Fruit fly (Drosophila melanogaster) whole organism, embryonic: ENCODE data around the gene Nulp1.

ENCODE experiments used
- Adf1 ChIP-seq: fragments of 200-800 bp; sonication (Bioruptor generic); IDR thresholded peaks from 2 replicates; pipeline ENCODE4 v1.3.6; 2022; ENCODE audit warnings: missing biosample characterization, missing genetic modification characterization
- BtbVII ChIP-seq: fragments of 200-800 bp; sonication (Bioruptor generic); optimal IDR thresholded peaks from 3 replicates; lab custom pipeline; 2017; ENCODE audit warnings: missing biosample characterization, mild to moderate bottlenecking, missing genetic modification characterization
- CG10267 ChIP-seq: fragments of 200-800 bp; sonication (Bioruptor generic); optimal IDR thresholded peaks from 2 replicates; lab custom pipeline; 2018; ENCODE audit warnings: missing biosample characterization, mild to moderate bottlenecking, missing genetic modification characterization, moderate library complexity
- CG10366 ChIP-seq: fragments of 200-800 bp; sonication (Bioruptor generic); IDR thresholded peaks from 2 replicates; pipeline ENCODE4 v1.3.6; 2022; ENCODE audit warnings: missing biosample characterization, missing genetic modification characterization
- CG10431 ChIP-seq: fragments of 200-800 bp; sonication (Bioruptor generic); optimal IDR thresholded peaks from 3 replicates; lab custom pipeline; 2018; ENCODE audit warnings: missing biosample characterization, mild to moderate bottlenecking, missing genetic modification characterization
- CG10543 ChIP-seq: fragments of 200-800 bp; sonication (Bioruptor generic); optimal IDR thresholded peaks from 3 replicates; lab custom pipeline; 2017; ENCODE audit warnings: missing biosample characterization, mild to moderate bottlenecking, missing genetic modification characterization, moderate library complexity
- CG11695 ChIP-seq: fragments of 200-800 bp; sonication (Bioruptor generic); IDR thresholded peaks from 3 replicates; pipeline ENCODE4 v1.3.6; 2022; ENCODE audit warnings: missing biosample characterization, missing genetic modification characterization
- CG11723 ChIP-seq: fragments of 200-800 bp; sonication (Bioruptor generic); optimal IDR thresholded peaks from 2 replicates; lab custom pipeline; 2017; ENCODE audit warnings: missing biosample characterization, mild to moderate bottlenecking, missing genetic modification characterization
- CG12155 ChIP-seq: fragments of 200-800 bp; sonication (Bioruptor generic); optimal IDR thresholded peaks from 3 replicates; lab custom pipeline; 2016; ENCODE audit warnings: missing biosample characterization, missing genetic modification characterization
- CG1233 ChIP-seq: fragments of 200-800 bp; sonication (Bioruptor generic); optimal IDR thresholded peaks from 4 replicates; lab custom pipeline; 2018; ENCODE audit warnings: missing biosample characterization, mild to moderate bottlenecking, missing genetic modification characterization
- CG12769 ChIP-seq: fragments of 200-800 bp; sonication (Bioruptor generic); optimal IDR thresholded peaks from 2 replicates; lab custom pipeline; 2019; ENCODE audit warnings: missing biosample characterization, mild to moderate bottlenecking, missing genetic modification characterization, moderate library complexity
- CG13123 ChIP-seq: fragments of 200-800 bp; sonication (Bioruptor generic); optimal IDR thresholded peaks from 2 replicates; lab custom pipeline; 2016; ENCODE audit warnings: missing biosample characterization, missing genetic modification characterization
- CG13894 ChIP-seq: fragments of 200-800 bp; sonication (Bioruptor generic); optimal IDR thresholded peaks from 3 replicates; lab custom pipeline; 2018; ENCODE audit warnings: missing biosample characterization, mild to moderate bottlenecking, missing genetic modification characterization, moderate library complexity
- CG15514 ChIP-seq: fragments of 200-800 bp; sonication (Bioruptor generic); optimal IDR thresholded peaks from 3 replicates; lab custom pipeline; 2017; ENCODE audit warnings: missing biosample characterization, missing genetic modification characterization, mild to moderate bottlenecking, moderate library complexity, missing genetic modification reagents
- CG15601 ChIP-seq: fragments of 200-800 bp; sonication (Bioruptor generic); optimal IDR thresholded peaks from 3 replicates; lab custom pipeline; 2019; ENCODE audit warnings: missing biosample characterization, mild to moderate bottlenecking, missing genetic modification characterization, moderate library complexity
- CG16815 ChIP-seq: fragments of 200-800 bp; sonication (Bioruptor generic); optimal IDR thresholded peaks from 3 replicates; lab custom pipeline; 2017; ENCODE audit warnings: missing biosample characterization, mild to moderate bottlenecking, missing genetic modification characterization
- CG17186 ChIP-seq: fragments of 200-800 bp; sonication (Bioruptor generic); optimal IDR thresholded peaks from 3 replicates; lab custom pipeline; 2017; ENCODE audit warnings: missing biosample characterization, missing genetic modification reagents, missing genetic modification characterization
- CG17361 ChIP-seq: fragments of 200-800 bp; sonication (Bioruptor generic); IDR thresholded peaks from 3 replicates; pipeline ENCODE4 v1.3.6; 2022; ENCODE audit warnings: missing biosample characterization, missing genetic modification characterization
- CG17568 ChIP-seq: fragments of 200-800 bp; sonication (Bioruptor generic); optimal IDR thresholded peaks from 2 replicates; lab custom pipeline; 2018; ENCODE audit warnings: missing biosample characterization, mild to moderate bottlenecking, missing genetic modification characterization, moderate library complexity
- CG1792 ChIP-seq: fragments of 200-800 bp; sonication (Bioruptor generic); optimal IDR thresholded peaks from 2 replicates; lab custom pipeline; 2016; ENCODE audit warnings: missing biosample characterization, missing genetic modification characterization
- CG18599 ChIP-seq: fragments of 200-800 bp; sonication (Bioruptor generic); optimal IDR thresholded peaks from 3 replicates; lab custom pipeline; 2017; ENCODE audit warnings: missing biosample characterization, missing genetic modification characterization, mild to moderate bottlenecking, moderate library complexity, missing genetic modification reagents
- CG34422 ChIP-seq: fragments of 200-800 bp; sonication (Bioruptor generic); IDR thresholded peaks from 3 replicates; pipeline ENCODE4 v1.3.6; 2022; ENCODE audit warnings: missing biosample characterization, missing genetic modification characterization
- CG6689 ChIP-seq: fragments of 200-800 bp; sonication (Bioruptor generic); IDR thresholded peaks from 2 replicates; pipeline ENCODE4 v1.3.6; 2022; ENCODE audit warnings: missing biosample characterization, missing genetic modification characterization
- CG6854 ChIP-seq: fragments of 200-800 bp; sonication (Bioruptor generic); optimal IDR thresholded peaks from 3 replicates; lab custom pipeline; 2017; ENCODE audit warnings: missing biosample characterization, mild to moderate bottlenecking, missing genetic modification characterization
- CG8281 ChIP-seq: fragments of 200-800 bp; sonication (Bioruptor generic); optimal IDR thresholded peaks from 2 replicates; lab custom pipeline; 2018; ENCODE audit warnings: missing biosample characterization, mild to moderate bottlenecking, missing genetic modification characterization, moderate library complexity
- Deaf1 ChIP-seq: fragments of 200-800 bp; optimal IDR thresholded peaks from 3 replicates; lab custom pipeline; 2019; ENCODE audit warnings: missing biosample characterization, mild to moderate bottlenecking, missing genetic modification characterization, moderate library complexity
- Ets65A ChIP-seq: fragments of 200-800 bp; sonication (Bioruptor generic); peaks from one replicate; lab custom pipeline; 2016; ENCODE audit warnings: missing biosample characterization, missing genetic modification characterization
- Mrtf ChIP-seq: fragments of 200-800 bp; sonication (Bioruptor generic); IDR thresholded peaks from 3 replicates; pipeline ENCODE4 v1.3.6; 2022; ENCODE audit warnings: missing biosample characterization, missing genetic modification characterization
- Nf-YC ChIP-seq: fragments of 200-800 bp; optimal IDR thresholded peaks from 3 replicates; lab custom pipeline; 2019; ENCODE audit warnings: missing biosample characterization, mild to moderate bottlenecking, missing genetic modification characterization, moderate library complexity
- NfI ChIP-seq: fragments of 200-800 bp; sonication (Bioruptor generic); optimal IDR thresholded peaks from 3 replicates; lab custom pipeline; 2018; ENCODE audit warnings: missing biosample characterization, mild to moderate bottlenecking, missing genetic modification characterization, moderate library complexity
- Oli ChIP-seq: fragments of 200-800 bp; sonication (Bioruptor generic); optimal IDR thresholded peaks from 2 replicates; lab custom pipeline; 2018; ENCODE audit warnings: missing biosample characterization, mild to moderate bottlenecking, missing genetic modification characterization, moderate library complexity
- Sox102F ChIP-seq: fragments of 200-800 bp; sonication (Bioruptor generic); optimal IDR thresholded peaks from 2 replicates; lab custom pipeline; 2018; ENCODE audit warnings: missing biosample characterization, mild to moderate bottlenecking, missing genetic modification characterization, moderate library complexity
- Stat92E ChIP-seq, 3 experiments: fragments of >200 bp in 2 of 3; fragments of 200-800 bp in 1 of 3; sonication (Bioruptor generic) in 1 of 3; optimal IDR thresholded peaks; 2 replicates each; lab custom pipeline; 2017 to 2019; ENCODE audit warnings: missing biosample characterization in 3 of 3, missing genetic modification characterization in 3 of 3, mild to moderate bottlenecking in 1 of 3, moderate library complexity in 1 of 3
- ac ChIP-seq: fragments of 200-800 bp; sonication (Bioruptor generic); optimal IDR thresholded peaks from 3 replicates; lab custom pipeline; 2017; ENCODE audit warnings: missing biosample characterization, mild to moderate bottlenecking, missing genetic modification characterization
- caup ChIP-seq: fragments of 200-800 bp; sonication (Bioruptor generic); optimal IDR thresholded peaks from 3 replicates; lab custom pipeline; 2017; ENCODE audit warnings: missing biosample characterization, mild to moderate bottlenecking, missing genetic modification characterization, moderate library complexity; ENCODE audit not compliant: severe bottlenecking
- corto ChIP-seq: fragments of 200-800 bp; sonication (Bioruptor generic); optimal IDR thresholded peaks from 2 replicates; lab custom pipeline; 2016; ENCODE audit warnings: missing biosample characterization, mild to moderate bottlenecking, missing genetic modification characterization, moderate library complexity
- dimm ChIP-seq: fragments of 200-800 bp; sonication (Bioruptor generic); IDR thresholded peaks from 2 replicates; pipeline ENCODE4 v1.3.6; 2022; ENCODE audit warnings: missing biosample characterization, missing genetic modification characterization
- eve ChIP-seq, 2 experiments: fragments of >200 bp; optimal IDR thresholded peaks; 2 replicates each; lab custom pipeline; 2017; ENCODE audit warnings: missing biosample characterization in 2 of 2, missing genetic modification characterization in 2 of 2
- ind ChIP-seq: fragments of 200-800 bp; sonication (Bioruptor generic); optimal IDR thresholded peaks from 3 replicates; lab custom pipeline; 2016; ENCODE audit warnings: missing biosample characterization, missing genetic modification characterization
- nerfin-1 ChIP-seq: fragments of 200-800 bp; sonication (Bioruptor generic); optimal IDR thresholded peaks from 3 replicates; lab custom pipeline; 2019; ENCODE audit warnings: missing biosample characterization, mild to moderate bottlenecking, missing genetic modification characterization, moderate library complexity
- nerfin-2 ChIP-seq: fragments of 200-800 bp; sonication (Bioruptor generic); IDR thresholded peaks from 2 replicates; pipeline ENCODE4 v1.3.6; 2022; ENCODE audit warnings: missing biosample characterization, missing genetic modification characterization; ENCODE audit not compliant: partially characterized antibody
- rib ChIP-seq: fragments of 200-800 bp; sonication (Bioruptor generic); IDR thresholded peaks from 2 replicates; pipeline ENCODE4 v1.3.6; 2022; ENCODE audit warnings: missing biosample characterization, missing genetic modification characterization
- sens ChIP-seq: fragments of 200-800 bp; sonication (Bioruptor generic); peaks from one replicate; lab custom pipeline; 2016; ENCODE audit warnings: missing biosample characterization, missing genetic modification characterization
- sisA ChIP-seq: fragments of 200-800 bp; sonication (Bioruptor generic); IDR thresholded peaks from 2 replicates; pipeline ENCODE4 v1.3.6; 2022; ENCODE audit warnings: missing biosample characterization, missing genetic modification characterization
- sug ChIP-seq: fragments of 200-800 bp; optimal IDR thresholded peaks from 2 replicates; lab custom pipeline; 2019; ENCODE audit warnings: missing biosample characterization, mild to moderate bottlenecking, missing genetic modification characterization, moderate library complexity
- usp ChIP-seq: fragments of >200 bp; optimal IDR thresholded peaks from 2 replicates; lab custom pipeline; 2017; ENCODE audit warnings: missing biosample characterization, missing genetic modification characterization
- vvl ChIP-seq: fragments of 200-800 bp; sonication (Bioruptor generic); IDR thresholded peaks from 2 replicates; pipeline ENCODE4 v1.3.6; 2022; ENCODE audit warnings: missing biosample characterization, missing genetic modification characterization
- wdn ChIP-seq: fragments of 200-800 bp; sonication (Bioruptor generic); IDR thresholded peaks from 2 replicates; pipeline ENCODE4 v1.3.6; 2022; ENCODE audit warnings: missing biosample characterization, missing genetic modification characterization
- z ChIP-seq: fragments of 200-800 bp; sonication (Bioruptor generic); IDR thresholded peaks from 3 replicates; pipeline ENCODE4 v1.3.6; 2022; ENCODE audit warnings: missing biosample characterization, missing genetic modification characterization
- zen2 ChIP-seq: fragments of 200-800 bp; sonication (Bioruptor generic); IDR thresholded peaks from 3 replicates; pipeline ENCODE4 v1.3.6; 2022; ENCODE audit warnings: missing biosample characterization, missing genetic modification characterization; ENCODE audit not compliant: partially characterized antibody

Nulp1 gene

DNA sequence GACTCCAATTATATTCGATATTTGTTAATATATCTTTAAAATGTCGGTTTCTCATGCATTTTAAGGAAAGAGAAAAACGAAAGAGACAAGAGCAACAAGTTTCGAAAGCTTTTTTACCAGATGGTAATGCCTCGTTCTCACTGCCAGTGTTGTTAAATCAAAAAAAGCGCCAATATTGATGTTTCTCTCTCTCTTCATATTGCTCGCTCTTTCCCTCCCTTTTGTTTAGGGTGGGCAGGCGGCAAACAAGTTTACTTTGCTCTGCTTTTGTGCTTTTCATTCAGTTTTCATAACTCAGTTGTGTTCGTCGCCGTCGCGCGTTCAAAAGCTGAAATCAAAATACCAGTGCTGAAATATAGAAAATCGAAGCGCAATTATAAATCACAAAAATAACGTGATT is 28.3 kb upstream of the Nulp1 start (continued):
- TF ChIP-seq ind (GFP tag; lab: Kevin White, UChicago): peak; percentile 5
- TF ChIP-seq CG8281: peak; percentile 28
- no peak for TF ChIP-seq CG1233
- peak; percentile 83 for TF ChIP-seq sens (GFP tag; lab: Kevin White, UChicago)
- TF ChIP-seq CG17361 (GFP tag; lab: Robert Waterston, UW): no peak
- peak; percentile 75 for TF ChIP-seq CG18599 (GFP tag; lab: Kevin White, UChicago)
- peak; percentile 44 for TF ChIP-seq Nf-YC (tag; lab: Kevin White, UChicago)
- TF ChIP-seq Deaf1: peak; percentile 52
- TF ChIP-seq CG10543 (GFP tag; lab: Kevin White, UChicago): peak; percentile 56
- no peak for TF ChIP-seq Ets65A (GFP tag; lab: Kevin White, UChicago)
- TF ChIP-seq CG10267 (tag; lab: Kevin White, UChicago): peak; percentile 67
- TF ChIP-seq CG12155 (GFP tag; lab: Kevin White, UChicago): no peak
- peak; percentile 77 for TF ChIP-seq CG17568 (GFP tag; lab: Kevin White, UChicago)
- no peak for TF ChIP-seq sisA
- TF ChIP-seq nerfin-2 (GFP tag; lab: Robert Waterston, UW): no peak
- TF ChIP-seq NfI: peak; percentile 45
- TF ChIP-seq CG15601 (tag; lab: Kevin White, UChicago): peak; percentile 10
- TF ChIP-seq CG15514: peak; percentile 66
- TF ChIP-seq nerfin-1 (tag; lab: Kevin White, UChicago): peak; percentile 16
- peak; percentile 24 for TF ChIP-seq CG10431 (GFP tag; lab: Kevin White, UChicago)
- no peak for TF ChIP-seq wdn (GFP tag; lab: Robert Waterston, UW)
- peak; percentile 31; the same call in 1 of the 2 replicates for TF ChIP-seq CG6689 (GFP tag; lab: Robert Waterston, UW)
- peak; percentile 61 for TF ChIP-seq CG6854 (GFP tag; lab: Kevin White, UChicago)
- TF ChIP-seq CG34422 (GFP tag; lab: Robert Waterston, UW): peak; percentile 48; the same call in 1 of the 3 replicates
- peak in 1 of 3 experiments; percentile 62 for TF ChIP-seq Stat92E (GFP tag; optimal IDR thresholded peaks at IDR 0.05; lab: Kevin White, UChicago)
- TF ChIP-seq eve (GFP tag; optimal IDR thresholded peaks at IDR 0.05; lab: Kevin White, UChicago): peak in 1 of 2 experiments; percentile 60
- TF ChIP-seq caup: peak; percentile 79
- TF ChIP-seq ac (GFP tag; lab: Kevin White, UChicago): no peak
- no peak for TF ChIP-seq CG13123
- peak; percentile 60 for TF ChIP-seq CG13894 (tag; lab: Kevin White, UChicago)
- no peak for TF ChIP-seq CG10366
- TF ChIP-seq CG12769 (tag; lab: Kevin White, UChicago): peak; percentile 62
- TF ChIP-seq Adf1: peak; percentile 63; the same call in 1 of the 2 replicates
- no peak for TF ChIP-seq Sox102F (GFP tag; lab: Kevin White, UChicago)
- peak; percentile 31; the same call in 1 of the 2 replicates for TF ChIP-seq rib (GFP tag; lab: Robert Waterston, UW)
- peak; percentile 1 for TF ChIP-seq CG1792 (GFP tag; lab: Kevin White, UChicago)
- peak; percentile 72 for TF ChIP-seq corto
- peak; percentile 68 for TF ChIP-seq zen2 (GFP tag; lab: Robert Waterston, UW)
- TF ChIP-seq sug (tag; lab: Kevin White, UChicago): peak; percentile 29
- TF ChIP-seq usp (GFP tag; lab: Kevin White, UChicago): no peak
- peak; percentile 73; the same call in 1 of the 2 replicates for TF ChIP-seq vvl
- no peak for TF ChIP-seq CG16815
- TF ChIP-seq CG11723: peak; percentile 19
- TF ChIP-seq dimm (GFP tag; lab: Robert Waterston, UW): no peak
- no peak for TF ChIP-seq z (GFP tag; lab: Robert Waterston, UW)
- no peak for TF ChIP-seq Oli (tag; lab: Kevin White, UChicago)
- TF ChIP-seq BtbVII (GFP tag; lab: Kevin White, UChicago): peak; percentile 65
- TF ChIP-seq CG17186 (GFP tag; lab: Kevin White, UChicago): no peak
- TF ChIP-seq CG11695 (GFP tag; lab: Robert Waterston, UW): peak; percentile 50; the same call in 1 of the 3 replicates
- TF ChIP-seq Mrtf (GFP tag; lab: Robert Waterston, UW): no peak
